Worm (Caenorhabditis elegans) whole organism, early embryonic: ENCODE data around the gene srh-23.
"Not testable (repeated sequence)": the region's sequence is repeated elsewhere in the genome, so short reads cannot be mapped to it uniquely, and the experiment has no call there.

Experiments
- B0310.2 ChIP-seq: sonication (generic microtip); optimal IDR thresholded peaks from 2 replicates; lab custom pipeline; 2016; ENCODE audit warnings: mild to moderate bottlenecking, missing genetic modification characterization, missing compliant biosample characterization
- F13C5.2 ChIP-seq: sonication (generic microtip); optimal IDR thresholded peaks from 2 replicates; lab custom pipeline; 2017; ENCODE audit warnings: mild to moderate bottlenecking, missing genetic modification characterization, inconsistent platforms, missing compliant biosample characterization
- aly-1 ChIP-seq: sonication (generic microtip); optimal IDR thresholded peaks from 2 replicates; lab custom pipeline; 2016; ENCODE audit warnings: missing genetic modification characterization, missing compliant biosample characterization
- ama-1 ChIP-seq: fragments of 150-350 bp; optimal IDR thresholded peaks from 2 replicates; lab custom pipeline; 2014
- ceh-13 ChIP-seq: fragments of 200-800 bp; sonication (Bioruptor generic); optimal IDR thresholded peaks from 2 replicates; lab custom pipeline; 2018; ENCODE audit warnings: mild to moderate bottlenecking, missing genetic modification characterization, missing compliant biosample characterization
- ceh-36 ChIP-seq: sonication (generic microtip); optimal IDR thresholded peaks from 2 replicates; lab custom pipeline; 2016; ENCODE audit warnings: missing genetic modification characterization, inconsistent platforms, missing compliant biosample characterization
- ets-7 ChIP-seq: sonication (generic microtip); optimal IDR thresholded peaks from 2 replicates; lab custom pipeline; 2016; ENCODE audit warnings: missing genotype, missing genetic modification characterization, missing compliant biosample characterization
- flt-1 ChIP-seq: fragments of 200-800 bp; sonication (Bioruptor generic); IDR thresholded peaks from 2 replicates; pipeline ENCODE4 v1.3.6; 2022; ENCODE audit warnings: missing genetic modification characterization, missing compliant biosample characterization
- hmbx-1 ChIP-seq: sonication (generic microtip); optimal IDR thresholded peaks from 2 replicates; lab custom pipeline; 2016; ENCODE audit warnings: mild to moderate bottlenecking, missing genetic modification characterization, missing compliant biosample characterization
- hmg-4 ChIP-seq: fragments of 200-800 bp; sonication (Bioruptor generic); optimal IDR thresholded peaks from 2 replicates; lab custom pipeline; 2018; ENCODE audit warnings: mild to moderate bottlenecking, missing genetic modification characterization, missing compliant biosample characterization
- hnd-1 ChIP-seq: sonication (generic microtip); optimal IDR thresholded peaks from 2 replicates; lab custom pipeline; 2016; ENCODE audit warnings: missing genetic modification characterization, missing compliant biosample characterization
- pes-1 ChIP-seq: fragments of 200-800 bp; sonication (Bioruptor generic); IDR thresholded peaks from 2 replicates; pipeline ENCODE4 v1.3.6; 2022; ENCODE audit warnings: missing genetic modification reagents, missing genetic modification characterization, missing compliant biosample characterization
- scrt-1 ChIP-seq: fragments of 200-800 bp; sonication (Bioruptor generic); IDR thresholded peaks from 2 replicates; pipeline ENCODE4 v1.3.6; 2022; ENCODE audit warnings: missing genetic modification characterization, missing compliant biosample characterization
- sea-1 ChIP-seq: fragments of 200-800 bp; sonication (Bioruptor generic); conservative IDR thresholded peaks from 2 replicates; pipeline ENCODE4 v1.3.6; 2022; ENCODE audit warnings: missing genetic modification characterization, missing compliant biosample characterization
- tbx-11 ChIP-seq: fragments of 200-800 bp; sonication (Bioruptor generic); IDR thresholded peaks from 2 replicates; pipeline ENCODE4 v1.3.6; 2022; ENCODE audit warnings: missing genetic modification characterization, missing compliant biosample characterization
- tbx-37 ChIP-seq: fragments of 200-800 bp; sonication (Bioruptor generic); conservative IDR thresholded peaks from 2 replicates; pipeline ENCODE4 v1.3.6; 2022; ENCODE audit warnings: missing genetic modification reagents, missing genetic modification characterization, missing compliant biosample characterization
- tra-4 ChIP-seq: sonication (generic microtip); optimal IDR thresholded peaks from 2 replicates; lab custom pipeline; 2017; ENCODE audit warnings: missing genetic modification characterization, missing compliant biosample characterization

srh-23 gene

DNA sequence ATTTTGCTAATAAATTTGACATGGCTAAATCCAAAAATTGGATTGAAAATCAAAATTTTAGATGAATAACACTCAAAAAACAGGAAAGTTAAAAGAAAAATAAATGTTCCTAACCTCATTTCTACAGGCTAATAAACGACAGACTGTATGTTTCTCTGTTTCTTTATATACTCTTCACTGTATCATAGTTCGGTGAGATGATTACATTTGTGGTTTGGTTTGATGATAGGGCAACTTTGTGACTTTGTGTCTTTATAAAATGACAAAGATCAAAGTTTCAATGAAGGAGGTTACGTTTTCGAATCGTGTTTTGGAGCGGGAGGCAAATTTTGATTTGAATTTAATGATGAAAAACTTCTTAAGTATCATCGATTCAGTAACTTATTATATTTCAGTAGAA lies 31.4 kb upstream of the srh-23 start, which contains the start of gene ugt-12:
TSS of gene ugt-12 (minus strand) at position 153 of the 400 bp plus-strand sequence.
- TF ChIP-seq aly-1 (tag; lab: Kevin White, UChicago): no peak

DNA sequence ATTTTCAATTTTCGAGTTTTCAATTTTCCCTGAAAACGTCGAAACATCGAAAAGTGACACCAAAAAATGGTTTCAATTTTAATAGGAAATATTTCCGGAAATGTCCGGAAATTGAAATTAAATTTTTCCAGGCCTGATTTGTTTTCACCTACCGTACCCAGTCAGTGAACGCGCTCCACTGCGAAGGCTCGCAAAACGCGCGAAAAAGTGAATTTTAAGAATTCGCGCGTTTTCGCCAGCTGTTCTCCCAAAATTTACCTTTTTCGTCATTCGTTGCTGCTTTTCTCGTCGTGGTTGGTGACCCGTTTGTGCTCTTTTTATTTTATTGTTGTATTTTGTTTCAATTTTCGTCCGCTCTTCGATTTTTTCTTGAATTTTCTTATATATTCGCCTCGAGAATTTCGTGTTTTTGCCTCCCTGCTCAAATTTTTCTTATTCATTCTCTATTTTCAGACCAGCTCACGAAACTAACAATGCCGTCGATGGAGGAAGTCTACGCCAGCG lies 30.9 kb upstream of the srh-23 start, which contains the start of gene T19H12.2:
TSS of gene T19H12.2 (plus strand) at position 454 of the 504 bp plus-strand sequence.
- TF ChIP-seq ama-1 (no peak), ceh-36 (tag; lab: Kevin White, UChicago) (no peak), ets-7 (tag; lab: Kevin White, UChicago) (no peak), B0310.2 (tag; lab: Kevin White, UChicago) (no peak), F13C5.2 (tag; lab: Kevin White, UChicago) (no peak), sea-1 (GFP tag; lab: Robert Waterston, UW) (no peak), hnd-1 (no peak), tbx-11 (GFP tag; lab: Robert Waterston, UW) (no peak), aly-1 (tag; lab: Kevin White, UChicago) (no peak)

DNA sequence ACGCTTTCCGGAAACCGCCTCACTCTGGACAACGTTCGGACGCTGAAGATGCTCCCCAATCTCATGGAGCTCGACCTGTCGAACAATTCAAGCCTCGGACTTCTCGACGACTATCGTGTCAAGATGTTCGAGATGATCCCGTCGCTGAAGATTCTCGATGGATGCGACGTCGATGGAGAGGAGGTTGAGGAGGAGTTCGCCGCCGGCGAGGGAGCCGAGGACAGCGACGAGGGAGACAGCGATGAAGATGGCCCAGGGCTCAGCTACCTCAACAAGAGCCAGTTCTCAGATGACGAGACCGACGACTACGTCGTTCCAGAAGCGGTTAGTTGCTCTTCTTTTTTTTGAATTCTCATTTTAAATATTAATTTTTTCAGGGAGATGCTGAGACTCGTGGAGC lies 30.1 kb upstream of the srh-23 start:
- TF ChIP-seq flt-1 (GFP tag; lab: Robert Waterston, UW) (no peak), pes-1 (no peak), hmbx-1 (tag; lab: Kevin White, UChicago) (no peak), F13C5.2 (tag; lab: Kevin White, UChicago) (no peak), tbx-37 (GFP tag; lab: Robert Waterston, UW) (no peak), scrt-1 (no peak), tbx-11 (GFP tag; lab: Robert Waterston, UW) (no peak)

DNA sequence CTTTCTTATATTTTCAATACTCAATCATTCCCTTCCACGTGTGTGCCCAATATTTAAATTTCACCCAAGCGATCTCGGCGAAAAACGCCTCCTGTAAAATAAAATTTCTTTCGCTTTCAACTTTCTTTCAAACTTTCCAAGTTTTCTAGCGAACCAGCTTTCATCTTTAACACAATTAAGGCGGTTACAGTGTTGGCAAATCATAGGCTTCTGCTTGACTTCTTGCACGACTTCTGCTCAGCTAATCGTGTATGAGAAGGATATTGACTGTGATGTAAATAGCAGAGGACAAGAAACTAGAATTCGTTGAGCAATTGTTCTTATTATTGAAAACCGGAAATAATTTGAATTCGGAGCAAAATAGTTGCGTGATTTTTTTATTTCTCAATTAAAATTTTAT lies 29.6 kb upstream of the srh-23 start:
- TF ChIP-seq hmbx-1 (tag; lab: Kevin White, UChicago): no peak
- no peak for TF ChIP-seq F13C5.2 (tag; lab: Kevin White, UChicago)
- TF ChIP-seq ama-1: no peak
- no peak for TF ChIP-seq sea-1 (GFP tag; lab: Robert Waterston, UW)

- no peak for TF ChIP-seq ama-1
These were observed 25.9 kb upstream of the srh-23 start, which contains the start of gene ugt-11 for ce11 chrV:4894971-4895370. TSS of gene ugt-11 (minus strand) at chrV:4895071.

- TF ChIP-seq scrt-1 (no peak), aly-1 (tag; lab: Kevin White, UChicago) (no peak), ama-1 (no peak), tra-4 (tag; lab: Kevin White, UChicago) (no peak), flt-1 (GFP tag; lab: Robert Waterston, UW) (no peak), sea-1 (GFP tag; lab: Robert Waterston, UW) (no peak), hnd-1 (no peak)
These were observed 25.2 kb upstream of the srh-23 start, which contains the start of gene ugt-9 for ce11 chrV:4895744-4896143. TSS of gene ugt-9 (plus strand) at chrV:4896048.

ce11 chrV:4900020-4900419 lies 20.9 kb upstream of the srh-23 start, which contains the start of gene ugt-10:
TSS of gene ugt-10 (minus strand) at chrV:4900120.
- TF ChIP-seq F13C5.2 (tag; lab: Kevin White, UChicago); flt-1 (GFP tag; lab: Robert Waterston, UW); ets-7 (tag; lab: Kevin White, UChicago): not testable (repeated sequence)

DNA sequence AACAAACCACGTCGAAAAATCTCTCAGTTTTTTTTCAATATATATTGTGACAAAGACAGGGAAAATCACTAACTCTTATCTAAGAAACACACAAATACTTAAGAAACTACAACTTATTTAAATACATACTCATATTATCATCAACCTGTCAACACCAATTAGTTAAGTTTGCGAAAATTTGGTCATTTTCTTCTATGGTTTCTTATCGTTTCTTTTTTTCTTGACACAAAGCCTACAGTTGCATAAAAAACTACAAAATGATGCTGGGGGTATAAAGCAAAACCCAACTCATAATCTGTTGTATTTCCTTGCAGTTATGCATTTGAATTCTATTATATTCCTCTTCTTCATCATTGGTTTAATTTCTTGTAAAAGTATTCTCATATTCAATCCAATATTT lies 19.8 kb upstream of the srh-23 start, which contains the start of gene ugt-67:
TSS of gene ugt-67 (plus strand) at position 301 of the 400 bp plus-strand sequence.
- TF ChIP-seq hmbx-1 (tag; lab: Kevin White, UChicago): no peak
- TF ChIP-seq hmg-4 (GFP tag; lab: Kevin White, UChicago): no peak
- TF ChIP-seq sea-1 (GFP tag; lab: Robert Waterston, UW): no peak
- TF ChIP-seq hnd-1: no peak
- TF ChIP-seq B0310.2 (tag; lab: Kevin White, UChicago): no peak
- no peak for TF ChIP-seq ama-1
- no peak for TF ChIP-seq aly-1 (tag; lab: Kevin White, UChicago)
- TF ChIP-seq tra-4 (tag; lab: Kevin White, UChicago): no peak
- no peak for TF ChIP-seq pes-1
- no peak for TF ChIP-seq ets-7 (tag; lab: Kevin White, UChicago)
- no peak for TF ChIP-seq ceh-13 (GFP tag; lab: Kevin White, UChicago)
- no peak for TF ChIP-seq scrt-1
- TF ChIP-seq tbx-37 (GFP tag; lab: Robert Waterston, UW): no peak

ce11 chrV:4903696-4904095 lies 17.2 kb upstream of the srh-23 start, which contains the start of gene ugt-8:
TSS of gene ugt-8 (plus strand) at chrV:4903930.
- TF ChIP-seq pes-1 (no peak), ama-1 (no peak), sea-1 (GFP tag; lab: Robert Waterston, UW) (no peak), F13C5.2 (tag; lab: Kevin White, UChicago) (no peak), hmg-4 (GFP tag; lab: Kevin White, UChicago) (no peak), tra-4 (tag; lab: Kevin White, UChicago) (no peak), aly-1 (tag; lab: Kevin White, UChicago) (no peak), hmbx-1 (tag; lab: Kevin White, UChicago) (no peak), scrt-1 (no peak), tbx-11 (GFP tag; lab: Robert Waterston, UW) (no peak), ceh-36 (tag; lab: Kevin White, UChicago) (no peak)
